Worm (Caenorhabditis elegans): Measurements from ENCODE around the gene sec-22.
A peak's percentile ranks its signal among the peaks of the same experiment; 100 is the strongest.

The sec-22 gene

DNA sequence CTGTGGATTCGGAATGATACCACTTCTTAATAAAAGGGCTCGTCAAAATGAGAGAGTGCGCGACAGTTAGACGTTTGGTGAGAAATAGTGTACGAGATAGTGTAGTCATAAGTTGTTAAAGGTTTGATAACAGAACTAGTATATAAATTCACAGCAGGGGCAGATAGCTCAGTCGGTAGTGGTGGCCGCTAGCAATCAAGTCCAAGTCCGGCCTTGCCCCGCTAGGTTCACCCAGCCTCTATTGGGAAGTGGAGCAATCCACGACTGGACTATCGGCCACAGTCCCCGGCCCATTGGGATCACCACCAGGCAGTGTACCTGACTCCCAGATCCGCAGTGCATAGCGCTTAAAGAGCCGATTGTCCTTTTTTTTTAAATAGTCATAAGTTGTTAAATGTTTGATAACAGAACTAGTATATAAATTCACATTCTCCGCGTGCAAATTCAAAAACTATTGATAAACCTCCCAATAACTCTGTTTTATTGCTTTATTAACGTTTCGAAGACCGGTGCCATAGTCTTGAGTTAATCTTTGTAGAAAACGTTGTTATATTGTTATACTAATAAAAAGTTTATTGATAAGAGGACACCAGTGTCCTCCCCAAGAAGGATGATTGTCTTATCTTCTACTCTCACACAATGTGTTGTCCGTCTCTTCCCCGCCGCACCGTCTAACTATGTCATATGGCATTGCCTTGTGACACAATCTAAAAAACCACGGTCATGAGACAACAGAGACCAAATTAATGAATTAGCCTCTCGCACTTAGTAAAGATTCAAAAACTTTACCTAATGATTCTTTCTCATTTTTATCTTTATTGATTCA is 24.5 kb upstream of the sec-22 start:
- TF ChIP-seq ces-1 (GFP tag; optimal IDR thresholded peaks at IDR 0.05) (no peak), spr-3 (GFP tag; optimal IDR thresholded peaks at IDR 0.05) (peak; percentile 15), lin-38 (GFP tag; IDR thresholded peaks at IDR 0.05) (peak; percentile 39; the same call in 1 of the 2 replicates), zip-2 (tag; optimal IDR thresholded peaks at IDR 0.05) (no peak), spr-1 (tag; optimal IDR thresholded peaks at IDR 0.05) (peak; percentile 26), daf-16 (GFP tag; optimal IDR thresholded peaks at IDR 0.05) (peak in 1 of 2 experiments; percentile 1), daf-16 (tag; optimal IDR thresholded peaks at IDR 0.05) (peak; percentile 92), lim-7 (GFP tag; IDR thresholded peaks at IDR 0.05) (no peak), daf-19 (GFP tag; conservative IDR thresholded peaks at IDR 0.05) (0 out of 2 replicates have a peak, but pooled peaks have one; percentile 56), F26F4.8 (GFP tag; conservative IDR thresholded peaks at IDR 0.05) (no peak), ZK546.5 (tag; optimal IDR thresholded peaks at IDR 0.05) (no peak), R02D3.7 (tag; optimal IDR thresholded peaks at IDR 0.05) (no peak), egl-27 (tag; optimal IDR thresholded peaks at IDR 0.05) (no peak), lin-13 (GFP tag; optimal IDR thresholded peaks at IDR 0.05) (peak; percentile 17), Y105C5A.15 (GFP tag; IDR thresholded peaks at IDR 0.05) (no peak), ztf-7 (tag; optimal IDR thresholded peaks at IDR 0.05) (peak; percentile 51), madf-5 (GFP tag; IDR thresholded peaks at IDR 0.05) (0 out of 4 replicates have a peak, but pooled peaks of 1 of the 2 experiments have one; percentile 60), F49E8.2 (tag; optimal IDR thresholded peaks at IDR 0.05; ENCODE audit: borderline replicate concordance) (no peak), madf-9 (GFP tag; conservative IDR thresholded peaks at IDR 0.05) (peak; percentile 40; the same call in 1 of the 2 replicates), nhr-111 (GFP tag; optimal IDR thresholded peaks at IDR 0.05) (no peak), dmd-8 (GFP tag; IDR thresholded peaks at IDR 0.05) (peak; percentile 69; the same call in 1 of the 2 replicates), attf-4 (tag; optimal IDR thresholded peaks at IDR 0.05) (no peak), rbr-2 (tag; optimal IDR thresholded peaks at IDR 0.05) (no peak), zfp-3 (GFP tag; conservative IDR thresholded peaks at IDR 0.05) (peak; percentile 64; the same call in 1 of the 2 replicates), Y48G9A.11 (GFP tag; IDR thresholded peaks at IDR 0.05) (no peak), tag-97 (GFP tag; IDR thresholded peaks at IDR 0.05) (no peak), T26A8.4 (GFP tag; IDR thresholded peaks at IDR 0.05) (peak; percentile 53), aha-1 (tag) (peak; percentile 19), Y75B8A.6 (GFP tag; IDR thresholded peaks at IDR 0.05) (no peak), Y5F2A.4 (GFP tag; optimal IDR thresholded peaks at IDR 0.05) (no peak), ztf-11 (tag; optimal IDR thresholded peaks at IDR 0.05) (no peak), snpc-1.2 (GFP tag; IDR thresholded peaks at IDR 0.05) (peak; percentile 55), fos-1 (tag; optimal IDR thresholded peaks at IDR 0.05) (no peak), lir-3 (tag; optimal IDR thresholded peaks at IDR 0.05) (no peak), nhr-237 (tag; optimal IDR thresholded peaks at IDR 0.05) (no peak), php-3 (GFP tag; IDR thresholded peaks at IDR 0.05) (peak; percentile 89), mxl-2 (GFP tag; conservative IDR thresholded peaks at IDR 0.05) (peak; percentile 26; the same call in 1 of the 2 replicates), arid-1 (GFP tag; conservative IDR thresholded peaks at IDR 0.05) (peak; percentile 47; the same call in 1 of the 2 replicates), D1046.2 (GFP tag; IDR thresholded peaks at IDR 0.05) (0 out of 2 replicates have a peak, but pooled peaks have one; percentile 40), ceh-62 (tag; optimal IDR thresholded peaks at IDR 0.05) (no peak), mdl-1 (tag; optimal IDR thresholded peaks at IDR 0.05) (peak in 1 of 2 experiments; percentile 41), nhr-25 (tag; optimal IDR thresholded peaks at IDR 0.05; ENCODE audit: borderline replicate concordance, insufficient read depth) (no peak), nhr-41 (GFP tag; IDR thresholded peaks at IDR 0.05) (no peak), ZK337.2 (GFP tag; IDR thresholded peaks at IDR 0.05) (0 out of 2 replicates have a peak, but pooled peaks have one; percentile 11), hif-1 (tag; optimal IDR thresholded peaks at IDR 0.05) (no peak), mep-1 (tag; optimal IDR thresholded peaks at IDR 0.05) (peak; percentile 33), ceh-44 (GFP tag; IDR thresholded peaks at IDR 0.05) (no peak), duxl-1 (tag; optimal IDR thresholded peaks at IDR 0.05; ENCODE audit: poor library complexity) (peak; percentile 63), gei-8 (GFP tag; optimal IDR thresholded peaks at IDR 0.05) (peak; percentile 3)

Measured in whole organism, L4 larva.